Worm (Caenorhabditis elegans) whole organism, L1 larva: ENCODE data around the gene slcf-2.

Source experiments
- C04F5.9 ChIP-seq: sonication (generic microtip); optimal IDR thresholded peaks from 2 replicates; lab custom pipeline; 2016; ENCODE audit warnings: missing genetic modification characterization, missing compliant biosample characterization
- C16A3.4 ChIP-seq: fragments of 150-350 bp; optimal IDR thresholded peaks from 2 replicates; lab custom pipeline; 2014; ENCODE audit warnings: missing biosample characterization, missing genetic modification characterization
- Y116A8C.19 ChIP-seq: sonication (generic microtip); optimal IDR thresholded peaks from 2 replicates; lab custom pipeline; 2016; ENCODE audit warnings: missing compliant biosample characterization, missing genetic modification characterization, borderline replicate concordance
- aly-2 ChIP-seq: fragments of 150-350 bp; optimal IDR thresholded peaks from 2 replicates; lab custom pipeline; 2014; ENCODE audit warnings: missing biosample characterization, missing genetic modification characterization
- ama-1 ChIP-seq: fragments of 150-350 bp; optimal IDR thresholded peaks from 2 replicates; lab custom pipeline; 2014
- blmp-1 ChIP-seq: fragments of 150-350 bp; optimal IDR thresholded peaks from 2 replicates; lab custom pipeline; 2014; ENCODE audit warnings: missing biosample characterization, missing genetic modification characterization
- ceh-88 ChIP-seq: fragments of 200-800 bp; sonication (Bioruptor generic); IDR thresholded peaks from 2 replicates; pipeline ENCODE4 v1.3.6; 2022; ENCODE audit warnings: missing genetic modification characterization, missing compliant biosample characterization
- ceh-90 ChIP-seq: sonication (generic microtip); optimal IDR thresholded peaks from 2 replicates; lab custom pipeline; 2016; ENCODE audit warnings: missing genetic modification characterization, missing compliant biosample characterization
- dpl-1 ChIP-seq, 3 experiments: fragments of 150-350 bp in 2 of 3; sonication (generic microtip) in 1 of 3; optimal IDR thresholded peaks; 2 replicates each; lab custom pipeline; 2014 to 2017; ENCODE audit warnings: missing biosample characterization in 3 of 3, missing genetic modification characterization in 3 of 3, missing genetic modification reagents in 3 of 3
- efl-1 ChIP-seq, 4 experiments: fragments of 150-350 bp; optimal IDR thresholded peaks in 3 of 4; peaks in 1 of 4; 1 replicate in 1 of 4; 2 replicates in 3 of 4; lab custom pipeline; 2014; ENCODE audit warnings: missing biosample characterization in 2 of 4, missing genetic modification characterization in 2 of 4, missing genetic modification reagents in 2 of 4
- efl-3 ChIP-seq: fragments of 200-800 bp; sonication (Bioruptor generic); optimal IDR thresholded peaks from 2 replicates; lab custom pipeline; 2018; ENCODE audit warnings: mild to moderate bottlenecking, missing genetic modification characterization, missing compliant biosample characterization
- egl-13 ChIP-seq: sonication (generic microtip); optimal IDR thresholded peaks from 2 replicates; lab custom pipeline; 2016; ENCODE audit warnings: missing genotype, missing genetic modification reagents, missing genetic modification characterization, missing compliant biosample characterization
- elt-3 ChIP-seq, 6 experiments: fragments of 150-350 bp in 1 of 6; sonication (generic microtip); optimal IDR thresholded peaks; 2 replicates each; lab custom pipeline; 2017 to 2018; ENCODE audit warnings: missing biosample characterization in 6 of 6, missing genetic modification characterization in 6 of 6, inconsistent platforms in 1 of 6
- ets-5 ChIP-seq: fragments of 200-800 bp; sonication (Bioruptor generic); IDR thresholded peaks from 2 replicates; pipeline ENCODE4 v1.3.6; 2022; ENCODE audit warnings: missing genetic modification characterization, missing compliant biosample characterization
- fkh-10 ChIP-seq: sonication (generic microtip); optimal IDR thresholded peaks from 2 replicates; lab custom pipeline; 2017; ENCODE audit warnings: missing biosample characterization, missing genetic modification reagents, missing genetic modification characterization
- fkh-8 ChIP-seq: sonication (generic microtip); optimal IDR thresholded peaks from 2 replicates; lab custom pipeline; 2016; ENCODE audit warnings: mild to moderate bottlenecking, missing genetic modification characterization, missing compliant biosample characterization
- hlh-17 ChIP-seq: fragments of 200-800 bp; sonication (Bioruptor generic); optimal IDR thresholded peaks from 2 replicates; lab custom pipeline; 2018; ENCODE audit warnings: missing genetic modification characterization, mild to moderate bottlenecking, missing compliant biosample characterization, moderate library complexity, borderline replicate concordance
- hlh-4 ChIP-seq: sonication (generic microtip); optimal IDR thresholded peaks from 2 replicates; lab custom pipeline; 2016; ENCODE audit warnings: mild to moderate bottlenecking, missing genetic modification characterization, missing compliant biosample characterization
- hpl-2 ChIP-seq: fragments of 150-350 bp; optimal IDR thresholded peaks from 2 replicates; lab custom pipeline; 2014; ENCODE audit warnings: missing biosample characterization, missing genetic modification reagents, missing genetic modification characterization
- irx-1 ChIP-seq: sonication (generic microtip); optimal IDR thresholded peaks from 2 replicates; lab custom pipeline; 2016; ENCODE audit warnings: missing genetic modification characterization, missing compliant biosample characterization
- lin-13 ChIP-seq: fragments of 150-350 bp; optimal IDR thresholded peaks from 2 replicates; lab custom pipeline; 2014; ENCODE audit warnings: missing biosample characterization, missing genetic modification reagents, missing genetic modification characterization
- lin-14 ChIP-seq: fragments of 200-800 bp; sonication (Bioruptor generic); optimal IDR thresholded peaks from 2 replicates; lab custom pipeline; 2018; ENCODE audit warnings: mild to moderate bottlenecking, missing genetic modification characterization, moderate library complexity, missing compliant biosample characterization
- lin-15B ChIP-seq: fragments of 150-350 bp; sonication (generic microtip); optimal IDR thresholded peaks from 3 replicates; lab custom pipeline; 2014; ENCODE audit warnings: missing biosample characterization, missing genetic modification characterization
- lin-35 ChIP-seq, 2 experiments: fragments of 150-350 bp; optimal IDR thresholded peaks; 2 replicates each; lab custom pipeline; 2014; ENCODE audit warnings: missing biosample characterization in 2 of 2, missing genetic modification characterization in 2 of 2, missing genetic modification reagents in 2 of 2
- lin-39 ChIP-seq: fragments of 150-350 bp; optimal IDR thresholded peaks from 2 replicates; lab custom pipeline; 2014; ENCODE audit warnings: missing biosample characterization, missing genetic modification reagents, missing genetic modification characterization
- lir-3 ChIP-seq: sonication (generic microtip); optimal IDR thresholded peaks from 2 replicates; lab custom pipeline; 2016; ENCODE audit warnings: mild to moderate bottlenecking, missing genetic modification characterization, moderate library complexity, missing compliant biosample characterization; ENCODE audit not compliant: poor library complexity
- mef-2 ChIP-seq: fragments of 150-350 bp; optimal IDR thresholded peaks from 2 replicates; lab custom pipeline; 2014; ENCODE audit warnings: missing biosample characterization, missing genetic modification characterization
- nhr-11 ChIP-seq: fragments of 150-350 bp; optimal IDR thresholded peaks from 2 replicates; lab custom pipeline; 2014; ENCODE audit warnings: missing biosample characterization, missing genetic modification characterization
- nhr-19 ChIP-seq: fragments of 200-800 bp; sonication (Bioruptor generic); conservative IDR thresholded peaks from 2 replicates; pipeline ENCODE4 v1.3.6; 2022; ENCODE audit warnings: missing genetic modification characterization, missing compliant biosample characterization
- nhr-28 ChIP-seq: fragments of 150-350 bp; optimal IDR thresholded peaks from 2 replicates; lab custom pipeline; 2014; ENCODE audit warnings: missing biosample characterization, missing genetic modification characterization
- nhr-77 ChIP-seq: fragments of 150-350 bp; optimal IDR thresholded peaks from 2 replicates; lab custom pipeline; 2014; ENCODE audit warnings: missing biosample characterization, missing genetic modification characterization
- nhr-85 ChIP-seq: sonication (generic microtip); peaks from one replicate; lab custom pipeline; 2016; ENCODE audit warnings: missing genetic modification characterization, inconsistent platforms, missing compliant biosample characterization
- nhr-90 ChIP-seq: sonication (generic microtip); optimal IDR thresholded peaks from 2 replicates; lab custom pipeline; 2016; ENCODE audit warnings: mild to moderate bottlenecking, missing genetic modification characterization, missing compliant biosample characterization; ENCODE audit not compliant: poor library complexity
- rnt-1 ChIP-seq: sonication (generic microtip); optimal IDR thresholded peaks from 2 replicates; lab custom pipeline; 2016; ENCODE audit warnings: mild to moderate bottlenecking, missing genetic modification characterization, moderate library complexity, missing compliant biosample characterization
- skn-1 ChIP-seq: fragments of 150-350 bp; optimal IDR thresholded peaks from 2 replicates; lab custom pipeline; 2014; ENCODE audit warnings: missing biosample characterization, missing genetic modification characterization
- sox-4 ChIP-seq: sonication (generic microtip); optimal IDR thresholded peaks from 2 replicates; lab custom pipeline; 2016; ENCODE audit warnings: missing genetic modification characterization, missing compliant biosample characterization
- tbx-2 ChIP-seq: sonication (generic microtip); optimal IDR thresholded peaks from 2 replicates; lab custom pipeline; 2016; ENCODE audit warnings: missing genetic modification characterization, missing compliant biosample characterization
- tlp-1 ChIP-seq: fragments of 150-350 bp; optimal IDR thresholded peaks from 2 replicates; lab custom pipeline; 2014; ENCODE audit warnings: missing biosample characterization, missing genetic modification characterization
- unc-30 ChIP-seq: sonication (generic microtip); optimal IDR thresholded peaks from 2 replicates; lab custom pipeline; 2017; ENCODE audit warnings: missing biosample characterization, missing genetic modification characterization
- unc-62 ChIP-seq: fragments of 150-350 bp; optimal IDR thresholded peaks from 2 replicates; lab custom pipeline; 2014; ENCODE audit warnings: missing biosample characterization, missing genetic modification reagents, missing genetic modification characterization
- unc-86 ChIP-seq: sonication (generic microtip); optimal IDR thresholded peaks from 2 replicates; lab custom pipeline; 2016; ENCODE audit warnings: missing genetic modification characterization, missing compliant biosample characterization
- unc-98 ChIP-seq: fragments of 200-800 bp; sonication (Bioruptor generic); IDR thresholded peaks from 2 replicates; pipeline ENCODE4 v1.3.6; 2022; ENCODE audit warnings: missing genetic modification characterization, missing compliant biosample characterization
- vab-15 ChIP-seq: sonication (generic microtip); optimal IDR thresholded peaks from 2 replicates; lab custom pipeline; 2017; ENCODE audit warnings: missing genotype, mild to moderate bottlenecking, missing genetic modification characterization, missing compliant biosample characterization
- xbp-1 ChIP-seq: sonication (generic microtip); optimal IDR thresholded peaks from 2 replicates; lab custom pipeline; 2016; ENCODE audit warnings: missing genetic modification characterization, missing compliant biosample characterization
- zag-1 ChIP-seq: fragments of 150-350 bp; optimal IDR thresholded peaks from 2 replicates; lab custom pipeline; 2014; ENCODE audit warnings: missing biosample characterization, missing genetic modification characterization
- zip-4 ChIP-seq: fragments of 200-800 bp; sonication (Bioruptor generic); optimal IDR thresholded peaks from 2 replicates; lab custom pipeline; 2018; ENCODE audit warnings: mild to moderate bottlenecking, missing genetic modification characterization, moderate library complexity, missing compliant biosample characterization
- ztf-4 ChIP-seq: fragments of 150-350 bp; optimal IDR thresholded peaks from 2 replicates; lab custom pipeline; 2014; ENCODE audit warnings: missing biosample characterization, missing genetic modification characterization

Gene slcf-2

DNA sequence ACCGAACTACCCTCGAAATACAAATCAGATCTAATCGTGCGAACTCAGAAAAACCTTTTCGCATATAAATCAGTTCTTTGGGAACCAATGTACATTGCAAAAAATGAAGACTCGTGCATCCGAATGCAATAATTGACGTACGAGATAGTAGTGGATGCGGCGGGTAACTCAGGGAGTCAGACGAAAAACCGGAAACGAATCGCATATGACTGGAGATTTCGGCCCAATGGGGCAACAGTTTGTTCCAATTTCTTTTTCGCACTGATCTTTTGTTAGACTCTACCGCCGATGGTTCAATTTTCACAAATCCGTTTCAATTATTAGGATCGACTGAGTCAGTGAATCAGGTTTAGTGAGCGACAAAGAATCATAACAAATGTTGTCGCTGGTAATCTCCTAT lies 26.9 kb upstream of the slcf-2 start:
- TF ChIP-seq nhr-85 = peak; percentile 55
- TF ChIP-seq unc-62 (GFP tag; lab: Kevin White, UChicago) = no peak

ce11 chrX:3368659-3369058 lies 25.0 kb upstream of the slcf-2 start, which contains the start of gene ZK563.2:
Gene ZK563.2 (plus strand): TSS chrX:3368959.
- TF ChIP-seq hlh-4 (tag; lab: Kevin White, UChicago) (no peak), nhr-77 (tag; lab: Kevin White, UChicago) (no peak), fkh-8 (no peak), xbp-1 (tag; lab: Kevin White, UChicago) (no peak), hlh-17 (GFP tag; lab: Kevin White, UChicago) (no peak), unc-98 (GFP tag; lab: Robert Waterston, UW) (no peak), efl-3 (GFP tag; lab: Kevin White, UChicago) (no peak), ama-1 (lab: Kevin White, UChicago) (no peak), irx-1 (tag; lab: Kevin White, UChicago) (no peak), C16A3.4 (tag; lab: Kevin White, UChicago) (no peak), lin-35 (GFP tag; optimal IDR thresholded peaks at IDR 0.05; lab: Kevin White, UChicago) (no peak)

DNA sequence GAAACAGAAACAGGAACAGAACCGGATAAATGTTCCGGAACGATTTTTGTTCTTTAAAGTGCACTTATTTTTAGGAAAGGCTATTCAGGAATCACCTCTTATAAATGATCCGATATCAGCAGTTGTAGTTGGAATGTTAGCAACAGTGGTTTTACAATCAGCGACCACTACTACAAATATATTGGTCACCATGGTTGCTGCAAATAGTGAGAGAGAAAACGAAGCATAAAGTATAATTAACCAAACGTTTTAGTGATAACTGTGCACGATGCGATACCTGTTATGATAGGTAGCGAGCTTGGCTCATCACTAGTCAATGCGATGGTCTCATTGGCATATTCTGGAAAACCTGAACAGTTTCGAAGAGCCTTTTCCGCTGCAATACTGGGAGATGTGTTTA lies 24.2 kb upstream of the slcf-2 start:
- no peak for TF ChIP-seq lin-13 (GFP tag; lab: Kevin White, UChicago)

DNA sequence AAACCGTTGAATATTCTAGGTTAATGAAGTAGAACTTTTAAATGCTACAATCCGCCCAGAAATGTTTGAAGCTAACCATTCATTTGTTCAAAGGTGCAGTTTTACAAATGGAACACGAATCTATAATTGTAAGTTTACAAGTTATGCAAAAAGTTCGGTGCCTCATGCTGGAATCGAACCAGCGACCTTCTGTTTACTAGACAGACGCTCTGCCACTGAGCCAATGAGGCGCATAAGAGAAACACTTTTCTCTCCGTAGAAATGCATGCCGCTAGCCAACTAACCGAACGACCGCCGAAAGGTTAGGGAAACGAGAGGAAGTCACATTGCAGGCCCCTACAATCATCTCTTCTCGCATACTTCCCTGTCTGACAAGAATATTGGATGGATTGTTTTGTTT lies 22.4 kb upstream of the slcf-2 start:
- TF ChIP-seq lin-14 (GFP tag; lab: Kevin White, UChicago) = peak; percentile 80
- TF ChIP-seq mef-2 = no peak
- TF ChIP-seq efl-1 (optimal IDR thresholded peaks at IDR 0.05; lab: Kevin White, UChicago) = peak; percentile 39 to 40
- peak in 1 of 2 experiments; percentile 7 for TF ChIP-seq efl-1 (GFP tag; optimal IDR thresholded peaks at IDR 0.05 in 1 of 2; lab: Kevin White, UChicago)
- TF ChIP-seq skn-1 (tag; lab: Kevin White, UChicago) = peak; percentile 35
- peak; percentile 59 for TF ChIP-seq xbp-1 (tag; lab: Kevin White, UChicago)
- no peak for TF ChIP-seq ztf-4 (tag; lab: Kevin White, UChicago)
- TF ChIP-seq ceh-90 = peak; percentile 24
- TF ChIP-seq lin-39 (tag; lab: Kevin White, UChicago) = no peak
- TF ChIP-seq lir-3 (tag; lab: Kevin White, UChicago) = peak; percentile 50
- TF ChIP-seq unc-86 (tag; lab: Kevin White, UChicago) = peak; percentile 66
- TF ChIP-seq hlh-17 (GFP tag; lab: Kevin White, UChicago) = no peak
- TF ChIP-seq Y116A8C.19 (tag; lab: Kevin White, UChicago) = no peak
- TF ChIP-seq egl-13 (tag; lab: Kevin White, UChicago) = peak; percentile 27
- peak; percentile 50; the same call in 1 of the 2 replicates for TF ChIP-seq ceh-88 (GFP tag; lab: Robert Waterston, UW)
- no peak for TF ChIP-seq blmp-1 (tag; lab: Kevin White, UChicago)
- TF ChIP-seq ets-5 (GFP tag; lab: Robert Waterston, UW) = no peak
- no peak for TF ChIP-seq C04F5.9 (tag; lab: Kevin White, UChicago)
- peak; percentile 1 for TF ChIP-seq aly-2 (tag; lab: Kevin White, UChicago)
- peak; percentile 26 for TF ChIP-seq zip-4 (GFP tag; lab: Kevin White, UChicago)
- peak; percentile 77 for TF ChIP-seq nhr-19 (GFP tag; lab: Robert Waterston, UW)
- TF ChIP-seq nhr-28 (tag; lab: Kevin White, UChicago) = no peak
- TF ChIP-seq hlh-4 (tag; lab: Kevin White, UChicago) = no peak
- no peak for TF ChIP-seq hpl-2 (GFP tag; lab: Kevin White, UChicago)
- TF ChIP-seq tbx-2 (tag; lab: Kevin White, UChicago) = peak; percentile 71
- TF ChIP-seq nhr-11 (tag; lab: Kevin White, UChicago) = no peak
- TF ChIP-seq elt-3 (tag; optimal IDR thresholded peaks at IDR 0.05; lab: Kevin White, UChicago) = peak in 2 of 6 experiments; percentile 18 to 49
- peak; percentile 77 for TF ChIP-seq C16A3.4 (tag; lab: Kevin White, UChicago)
- peak; percentile 12 for TF ChIP-seq vab-15 (tag; lab: Kevin White, UChicago)
- TF ChIP-seq sox-4 (tag; lab: Kevin White, UChicago) = no peak
- peak in 2 of 3 experiments; percentile 10 to 21 for TF ChIP-seq dpl-1 (GFP tag; optimal IDR thresholded peaks at IDR 0.05; lab: Kevin White, UChicago)
- peak; percentile 53 for TF ChIP-seq fkh-10 (GFP tag; lab: Kevin White, UChicago)
- TF ChIP-seq zag-1 = no peak
- no peak for TF ChIP-seq lin-15B
- peak; percentile 75 for TF ChIP-seq rnt-1 (tag; lab: Kevin White, UChicago)
- no peak for TF ChIP-seq unc-30
- TF ChIP-seq nhr-90 = peak; percentile 71
- TF ChIP-seq tlp-1 (tag; lab: Kevin White, UChicago) = no peak
